Worm (Caenorhabditis elegans): ENCODE data around the gene atx-2.

ce11 chrIII:10464455-10464854 is 3.3 kb downstream of the atx-2 start:
- no peak for TF ChIP-seq ceh-62 (tag; optimal IDR thresholded peaks at IDR 0.05)
- TF ChIP-seq fos-1 (tag; optimal IDR thresholded peaks at IDR 0.05): no peak
